Worm (Caenorhabditis elegans): ENCODE data around the gene elof-1.

elof-1 gene

ce11 chrII:14357936-14358416, 8.4 kb downstream of the elof-1 start, which contains the start of the genes agl-1 and pfs-2 (continued):
- TF ChIP-seq ces-1 (GFP tag; optimal IDR thresholded peaks at IDR 0.05) (no peak), spr-3 (GFP tag; optimal IDR thresholded peaks at IDR 0.05) (no peak), egl-43 (GFP tag; IDR thresholded peaks at IDR 0.05) (no peak), dve-1 (tag; optimal IDR thresholded peaks at IDR 0.05; ENCODE audit: insufficient read depth) (peak; percentile 59), lin-39 (tag; optimal IDR thresholded peaks at IDR 0.05) (no peak), mxl-2 (GFP tag; conservative IDR thresholded peaks at IDR 0.05) (no peak), madf-5 (GFP tag; IDR thresholded peaks at IDR 0.05) (no peak), nhr-11 (tag; optimal IDR thresholded peaks at IDR 0.05) (peak; percentile 47), mxl-3 (GFP tag; optimal IDR thresholded peaks at IDR 0.05) (peak; percentile 78), lim-7 (GFP tag; IDR thresholded peaks at IDR 0.05) (peak; percentile 19; the same call in 1 of the 2 replicates), madf-9 (GFP tag; conservative IDR thresholded peaks at IDR 0.05) (no peak), lin-15B (tag; optimal IDR thresholded peaks at IDR 0.05) (no peak), T26A8.4 (GFP tag; IDR thresholded peaks at IDR 0.05) (0 out of 2 replicates have a peak, but pooled peaks have one; percentile 24), skn-1 (tag; optimal IDR thresholded peaks at IDR 0.05) (no peak), zag-1 (tag; optimal IDR thresholded peaks at IDR 0.05) (no peak), ztf-11 (tag; optimal IDR thresholded peaks at IDR 0.05) (no peak), nhr-48 (tag; optimal IDR thresholded peaks at IDR 0.05) (no peak), pha-4 (GFP tag; IDR thresholded peaks at IDR 0.05) (no peak), pha-4 (tag; optimal IDR thresholded peaks at IDR 0.05) (peak; percentile 65), ceh-62 (tag; optimal IDR thresholded peaks at IDR 0.05) (no peak), daf-12 (tag; optimal IDR thresholded peaks at IDR 0.05) (no peak), ztf-7 (tag; optimal IDR thresholded peaks at IDR 0.05) (no peak), lin-29 (GFP tag; IDR thresholded peaks at IDR 0.05) (no peak), fkh-10 (GFP tag; optimal IDR thresholded peaks at IDR 0.05) (peak; percentile 35), Y105C5A.15 (GFP tag; IDR thresholded peaks at IDR 0.05) (no peak), R02D3.7 (tag; optimal IDR thresholded peaks at IDR 0.05) (no peak), jun-1 (tag; optimal IDR thresholded peaks at IDR 0.05) (no peak), snpc-4 (tag; optimal IDR thresholded peaks at IDR 0.05) (no peak), zip-11 (GFP tag; IDR thresholded peaks at IDR 0.05) (no peak), nhr-25 (tag; optimal IDR thresholded peaks at IDR 0.05; ENCODE audit: borderline replicate concordance, insufficient read depth) (no peak), hlh-30 (tag; optimal IDR thresholded peaks at IDR 0.05; ENCODE audit: insufficient read depth) (peak; percentile 95), Y75B8A.6 (GFP tag; IDR thresholded peaks at IDR 0.05) (no peak), duxl-1 (tag; optimal IDR thresholded peaks at IDR 0.05; ENCODE audit: poor library complexity) (no peak), nhr-77 (tag; optimal IDR thresholded peaks at IDR 0.05) (peak; percentile 64), nhr-41 (GFP tag; IDR thresholded peaks at IDR 0.05) (no peak), lin-13 (GFP tag; optimal IDR thresholded peaks at IDR 0.05) (peak; percentile 12), spr-1 (tag; optimal IDR thresholded peaks at IDR 0.05) (peak; percentile 50), fos-1 (tag; optimal IDR thresholded peaks at IDR 0.05) (no peak), F37D6.2 (tag; optimal IDR thresholded peaks at IDR 0.05) (peak; percentile 9), snpc-1.2 (GFP tag; IDR thresholded peaks at IDR 0.05) (no peak), ZK546.5 (tag; optimal IDR thresholded peaks at IDR 0.05) (peak in 1 of 2 experiments; percentile 58), daf-8 (GFP tag; IDR thresholded peaks at IDR 0.05) (no peak), ceh-28 (tag; optimal IDR thresholded peaks at IDR 0.05) (peak; percentile 59), D1046.2 (GFP tag; IDR thresholded peaks at IDR 0.05) (no peak), mdl-1 (tag; optimal IDR thresholded peaks at IDR 0.05) (peak; percentile 10 to 85), hlh-11 (tag; optimal IDR thresholded peaks at IDR 0.05) (peak; percentile 57), mep-1 (tag; optimal IDR thresholded peaks at IDR 0.05) (peak; percentile 85), nhr-6 (tag; optimal IDR thresholded peaks at IDR 0.05) (no peak), lin-38 (GFP tag; IDR thresholded peaks at IDR 0.05) (peak; percentile 77), set-16 (GFP tag; IDR thresholded peaks at IDR 0.05) (no peak), F49E8.2 (tag; optimal IDR thresholded peaks at IDR 0.05; ENCODE audit: borderline replicate concordance) (no peak), nhr-10 (tag; optimal IDR thresholded peaks at IDR 0.05) (no peak)

Data from whole organism, L4 larva.